Worm (Caenorhabditis elegans) whole organism, young adult: ENCODE results near the gene F31F7.2.

Source experiments
- B0019.2 ChIP-seq: fragments of 200-800 bp; sonication (Bioruptor generic); conservative IDR thresholded peaks from 2 replicates; pipeline ENCODE4 v1.3.6; 2022; ENCODE audit warnings: missing genetic modification reagents, missing genetic modification characterization, missing compliant biosample characterization
- B0035.1 ChIP-seq: sonication (generic microtip); optimal IDR thresholded peaks from 2 replicates; lab custom pipeline; 2016; ENCODE audit warnings: missing genetic modification characterization, mild to moderate bottlenecking, missing compliant biosample characterization, missing genotype, missing genetic modification reagents
- B0336.3 ChIP-seq: fragments of 200-800 bp; sonication (Bioruptor generic); IDR thresholded peaks from 2 replicates; pipeline ENCODE4 v1.3.6; 2022; ENCODE audit warnings: missing genetic modification characterization, missing compliant biosample characterization
- C06A6.2 ChIP-seq: fragments of 200-800 bp; sonication (Bioruptor generic); conservative IDR thresholded peaks from 2 replicates; pipeline ENCODE4 v1.3.6; 2022; ENCODE audit warnings: missing genetic modification characterization, missing compliant biosample characterization
- F23B12.7 ChIP-seq: sonication (generic microtip); optimal IDR thresholded peaks from 2 replicates; lab custom pipeline; 2017; ENCODE audit warnings: missing genetic modification characterization, mild to moderate bottlenecking, missing compliant biosample characterization, antibody characterized with exemption, moderate library complexity; ENCODE audit not compliant: insufficient read depth
- F49E8.2 ChIP-seq: sonication (generic microtip); optimal IDR thresholded peaks from 3 replicates; lab custom pipeline; 2017; ENCODE audit warnings: missing genetic modification characterization, mild to moderate bottlenecking, missing compliant biosample characterization, antibody characterized with exemption, moderate library complexity; ENCODE audit not compliant: insufficient read depth
- K11D2.4 ChIP-seq: fragments of 200-800 bp; sonication (Bioruptor generic); IDR thresholded peaks from 2 replicates; pipeline ENCODE4 v1.3.6; 2022; ENCODE audit warnings: missing genetic modification reagents, missing genetic modification characterization, missing compliant biosample characterization
- K12H6.12 ChIP-seq: fragments of 200-800 bp; sonication (Bioruptor generic); optimal IDR thresholded peaks from 2 replicates; lab custom pipeline; 2018; ENCODE audit warnings: mild to moderate bottlenecking, missing genetic modification characterization, missing compliant biosample characterization
- T26A5.8 ChIP-seq: sonication (generic microtip); optimal IDR thresholded peaks from 2 replicates; lab custom pipeline; 2016; ENCODE audit warnings: missing genetic modification characterization, missing compliant biosample characterization
- Y79H2A.3 ChIP-seq: fragments of 200-800 bp; sonication (Bioruptor generic); conservative IDR thresholded peaks from 2 replicates; pipeline ENCODE4 v1.3.6; 2022; ENCODE audit warnings: missing genetic modification reagents, missing genetic modification characterization, missing compliant biosample characterization
- ZK185.1 ChIP-seq: sonication (generic microtip); optimal IDR thresholded peaks from 2 replicates; lab custom pipeline; 2016; ENCODE audit warnings: mild to moderate bottlenecking, missing genetic modification characterization, missing compliant biosample characterization; ENCODE audit not compliant: poor library complexity, severe bottlenecking
- aptf-3 ChIP-seq: fragments of 200-800 bp; sonication (Bioruptor generic); IDR thresholded peaks from 2 replicates; pipeline ENCODE4 v1.3.6; 2022; ENCODE audit warnings: missing genetic modification characterization, missing compliant biosample characterization
- athp-1 ChIP-seq: sonication (generic microtip); optimal IDR thresholded peaks from 2 replicates; lab custom pipeline; 2017; ENCODE audit warnings: mild to moderate bottlenecking, missing genetic modification characterization, missing compliant biosample characterization
- attf-5 ChIP-seq: fragments of 200-800 bp; sonication (Bioruptor generic); optimal IDR thresholded peaks from 2 replicates; lab custom pipeline; 2018; ENCODE audit warnings: mild to moderate bottlenecking, missing genetic modification characterization, missing compliant biosample characterization
- cebp-1 ChIP-seq, 2 experiments: fragments of 200-800 bp in 1 of 2; sonication (Bioruptor generic) in 1 of 2; sonication (generic microtip) in 1 of 2; IDR thresholded peaks in 1 of 2; optimal IDR thresholded peaks in 1 of 2; 2 replicates each; pipeline versions ENCODE4 v1.3.6 to Lab custom; 2017 to 2022; ENCODE audit warnings: missing compliant biosample characterization in 2 of 2, missing genetic modification characterization in 2 of 2, mild to moderate bottlenecking in 1 of 2, missing genetic modification reagents in 1 of 2, moderate library complexity in 1 of 2
- ceh-58 ChIP-seq: fragments of 200-800 bp; sonication (Bioruptor generic); IDR thresholded peaks from 2 replicates; pipeline ENCODE4 v1.3.6; 2022; ENCODE audit warnings: missing genetic modification characterization, missing compliant biosample characterization
- ceh-79 ChIP-seq: sonication (generic microtip); optimal IDR thresholded peaks from 2 replicates; lab custom pipeline; 2017; ENCODE audit warnings: mild to moderate bottlenecking, missing genetic modification characterization, missing compliant biosample characterization
- chd-7 ChIP-seq: sonication (generic microtip); optimal IDR thresholded peaks from 2 replicates; lab custom pipeline; 2016; ENCODE audit warnings: mild to moderate bottlenecking, missing genetic modification characterization, moderate library complexity, missing compliant biosample characterization
- dpff-1 ChIP-seq: sonication (generic microtip); optimal IDR thresholded peaks from 2 replicates; lab custom pipeline; 2017; ENCODE audit warnings: mild to moderate bottlenecking, missing genetic modification characterization, missing compliant biosample characterization
- egl-18 ChIP-seq: fragments of 200-800 bp; sonication (Bioruptor generic); IDR thresholded peaks from 2 replicates; pipeline ENCODE4 v1.3.6; 2022; ENCODE audit warnings: missing genetic modification reagents, missing genetic modification characterization, missing compliant biosample characterization
- egl-44 ChIP-seq: fragments of 200-800 bp; sonication (Bioruptor generic); IDR thresholded peaks from 2 replicates; pipeline ENCODE4 v1.3.6; 2022; ENCODE audit warnings: missing genetic modification reagents, missing genetic modification characterization, missing compliant biosample characterization
- egrh-3 ChIP-seq: fragments of 200-800 bp; sonication (Bioruptor generic); IDR thresholded peaks from 2 replicates; pipeline ENCODE4 v1.3.6; 2022; ENCODE audit warnings: missing genetic modification reagents, missing genetic modification characterization, missing compliant biosample characterization
- gei-17 ChIP-seq: fragments of 200-800 bp; sonication (Bioruptor generic); optimal IDR thresholded peaks from 2 replicates; lab custom pipeline; 2018; ENCODE audit warnings: mild to moderate bottlenecking, missing genetic modification characterization, missing compliant biosample characterization
- him-1 ChIP-seq: sonication (generic microtip); optimal IDR thresholded peaks from 2 replicates; lab custom pipeline; 2016; ENCODE audit warnings: missing genotype, missing genetic modification reagents, missing genetic modification characterization, missing compliant biosample characterization
- hmg-1.2 ChIP-seq: fragments of 200-800 bp; sonication (Bioruptor generic); IDR thresholded peaks from 2 replicates; pipeline ENCODE4 v1.3.6; 2022; ENCODE audit warnings: missing genetic modification reagents, missing genetic modification characterization, missing compliant biosample characterization
- let-526 ChIP-seq: fragments of 200-800 bp; sonication (Bioruptor generic); IDR thresholded peaks from 2 replicates; pipeline ENCODE4 v1.3.6; 2022; ENCODE audit warnings: missing genetic modification reagents, missing genetic modification characterization, missing compliant biosample characterization
- lir-1 ChIP-seq: fragments of 200-800 bp; sonication (Bioruptor generic); conservative IDR thresholded peaks from 2 replicates; pipeline ENCODE4 v1.3.6; 2022; ENCODE audit warnings: missing genetic modification reagents, missing genetic modification characterization, missing compliant biosample characterization
- lsy-27 ChIP-seq: sonication (generic microtip); optimal IDR thresholded peaks from 2 replicates; lab custom pipeline; 2017; ENCODE audit warnings: missing genetic modification characterization, mild to moderate bottlenecking, missing compliant biosample characterization, antibody characterized with exemption, missing genotype, borderline replicate concordance; ENCODE audit not compliant: insufficient read depth
- madf-6 ChIP-seq: fragments of 200-800 bp; sonication (Bioruptor generic); IDR thresholded peaks from 2 replicates; pipeline ENCODE4 v1.3.6; 2022; ENCODE audit warnings: missing genetic modification reagents, missing genetic modification characterization, missing compliant biosample characterization
- madf-8 ChIP-seq: fragments of 200-800 bp; sonication (Bioruptor generic); conservative IDR thresholded peaks from 2 replicates; pipeline ENCODE4 v1.3.6; 2022; ENCODE audit warnings: missing genetic modification reagents, missing genetic modification characterization, missing compliant biosample characterization
- mcd-1 ChIP-seq: fragments of 200-800 bp; sonication (Bioruptor generic); IDR thresholded peaks from 2 replicates; pipeline ENCODE4 v1.3.6; 2022; ENCODE audit warnings: missing genetic modification reagents, missing genetic modification characterization, missing compliant biosample characterization
- mxl-1 ChIP-seq: sonication (generic microtip); optimal IDR thresholded peaks from 2 replicates; lab custom pipeline; 2016; ENCODE audit warnings: missing genetic modification characterization, missing compliant biosample characterization
- nhr-120 ChIP-seq: fragments of 200-800 bp; sonication (Bioruptor generic); IDR thresholded peaks from 2 replicates; pipeline ENCODE4 v1.3.6; 2022; ENCODE audit warnings: missing genetic modification characterization, missing compliant biosample characterization
- nhr-80 ChIP-seq: sonication (generic microtip); optimal IDR thresholded peaks from 2 replicates; lab custom pipeline; 2016; ENCODE audit warnings: missing genetic modification characterization, missing compliant biosample characterization
- pbrm-1 ChIP-seq: fragments of 200-800 bp; sonication (Bioruptor generic); IDR thresholded peaks from 2 replicates; pipeline ENCODE4 v1.3.6; 2022; ENCODE audit warnings: missing genetic modification reagents, missing genetic modification characterization, missing compliant biosample characterization
- pha-4 ChIP-seq: fragments of 150-350 bp; sonication (generic microtip); optimal IDR thresholded peaks from 2 replicates; lab custom pipeline; 2014; ENCODE audit warnings: missing biosample characterization, missing genetic modification reagents, missing genetic modification characterization
- rcor-1 ChIP-seq: fragments of 200-800 bp; sonication (Bioruptor generic); IDR thresholded peaks from 2 replicates; pipeline ENCODE4 v1.3.6; 2022; ENCODE audit warnings: missing genetic modification reagents, missing genetic modification characterization, missing compliant biosample characterization
- sea-2 ChIP-seq: fragments of 200-800 bp; sonication (Bioruptor generic); IDR thresholded peaks from 2 replicates; pipeline ENCODE4 v1.3.6; 2022; ENCODE audit warnings: missing genetic modification characterization, missing compliant biosample characterization
- snpc-3.4 ChIP-seq: sonication (generic microtip); optimal IDR thresholded peaks from 2 replicates; lab custom pipeline; 2017; ENCODE audit warnings: missing genetic modification characterization, mild to moderate bottlenecking, missing compliant biosample characterization, antibody characterized with exemption, moderate library complexity, missing genotype, missing genetic modification reagents
- somi-1 ChIP-seq: fragments of 200-800 bp; sonication (Bioruptor generic); optimal IDR thresholded peaks from 2 replicates; lab custom pipeline; 2018; ENCODE audit warnings: mild to moderate bottlenecking, missing genetic modification characterization, missing compliant biosample characterization
- sptf-2 ChIP-seq: fragments of 200-800 bp; sonication (Bioruptor generic); optimal IDR thresholded peaks from 2 replicates; lab custom pipeline; 2018; ENCODE audit warnings: mild to moderate bottlenecking, missing genetic modification characterization, missing compliant biosample characterization
- tbp1 ChIP-seq: fragments of 200-800 bp; sonication (Bioruptor generic); optimal IDR thresholded peaks from 2 replicates; lab custom pipeline; 2018; ENCODE audit warnings: mild to moderate bottlenecking, missing genetic modification characterization, missing compliant biosample characterization
- tlf-1 ChIP-seq: fragments of 200-800 bp; sonication (Bioruptor generic); optimal IDR thresholded peaks from 2 replicates; lab custom pipeline; 2018; ENCODE audit warnings: mild to moderate bottlenecking, missing genetic modification characterization, missing compliant biosample characterization
- zim-3 ChIP-seq: sonication (generic microtip); optimal IDR thresholded peaks from 2 replicates; lab custom pipeline; 2017; ENCODE audit warnings: mild to moderate bottlenecking, missing genetic modification characterization, moderate library complexity, missing compliant biosample characterization
- ztf-28 ChIP-seq: fragments of 200-800 bp; sonication (Bioruptor generic); IDR thresholded peaks from 2 replicates; pipeline ENCODE4 v1.3.6; 2022; ENCODE audit warnings: missing genetic modification reagents, missing genetic modification characterization, missing compliant biosample characterization
- ztf-6 ChIP-seq: fragments of 200-800 bp; sonication (Bioruptor generic); IDR thresholded peaks from 2 replicates; pipeline ENCODE4 v1.3.6; 2022; ENCODE audit warnings: missing genetic modification reagents, missing genetic modification characterization, missing compliant biosample characterization

Gene F31F7.2

DNA sequence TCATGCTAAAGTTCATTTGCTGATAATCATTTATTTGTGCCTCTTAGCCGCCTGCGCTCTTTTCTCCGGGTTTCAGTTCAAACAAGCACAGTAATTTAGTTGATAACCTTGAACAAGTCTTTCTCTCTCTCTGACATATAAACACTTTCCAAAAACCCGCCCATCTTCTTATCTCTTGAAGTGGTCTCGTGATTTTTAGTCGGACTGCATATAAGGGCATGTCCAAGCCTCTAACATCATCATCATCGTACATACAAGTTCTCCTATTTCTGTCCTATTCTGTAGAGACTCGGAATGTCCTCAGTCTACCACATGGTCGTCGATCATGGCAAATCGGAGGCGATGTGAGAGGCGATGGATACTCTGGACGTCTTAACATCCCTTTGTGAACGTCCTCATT, 5.6 kb downstream of the F31F7.2 start, which contains the start of gene F31F7.1 (continued):
- TF ChIP-seq dpff-1 (no peak), pha-4 (no peak), let-526 (GFP tag; lab: Robert Waterston, UW) (no peak), Y79H2A.3 (GFP tag; lab: Robert Waterston, UW) (no peak), K12H6.12 (tag; lab: Kevin White, UChicago) (no peak), egl-44 (GFP tag; lab: Robert Waterston, UW) (0 out of 2 replicates have a peak, but pooled peaks have one; percentile 40), athp-1 (tag; lab: Kevin White, UChicago) (no peak), egl-18 (GFP tag; lab: Robert Waterston, UW) (no peak), K11D2.4 (no peak), madf-8 (no peak), gei-17 (GFP tag; lab: Kevin White, UChicago) (no peak), F23B12.7 (no peak), F49E8.2 (tag; lab: Kevin White, UChicago) (no peak), egrh-3 (GFP tag; lab: Robert Waterston, UW) (no peak), rcor-1 (GFP tag; lab: Robert Waterston, UW) (no peak), B0019.2 (GFP tag; lab: Robert Waterston, UW) (no peak), lir-1 (no peak)

ce11 chrV:6277178-6277834, 6.7 kb downstream of the F31F7.2 start:
- TF ChIP-seq C06A6.2 (GFP tag; lab: Robert Waterston, UW) (no peak), K12H6.12 (tag; lab: Kevin White, UChicago) (no peak), ZK185.1 (tag; lab: Kevin White, UChicago) (peak; percentile 47), hmg-1.2 (GFP tag; lab: Robert Waterston, UW) (peak; percentile 5; the same call in 1 of the 2 replicates), sptf-2 (GFP tag; lab: Kevin White, UChicago) (no peak), zim-3 (peak; percentile 35), B0035.1 (no peak), snpc-3.4 (tag; lab: Kevin White, UChicago) (no peak), attf-5 (GFP tag; lab: Kevin White, UChicago) (no peak), nhr-80 (tag; lab: Kevin White, UChicago) (no peak), F23B12.7 (no peak), let-526 (GFP tag; lab: Robert Waterston, UW) (no peak), nhr-120 (GFP tag; lab: Robert Waterston, UW) (no peak), chd-7 (tag; lab: Kevin White, UChicago) (no peak), tlf-1 (GFP tag; lab: Kevin White, UChicago) (no peak), madf-6 (GFP tag; lab: Robert Waterston, UW) (no peak), tbp1 (GFP tag; lab: Kevin White, UChicago) (no peak), ceh-58 (GFP tag; lab: Robert Waterston, UW) (no peak), mxl-1 (tag; lab: Kevin White, UChicago) (no peak), ztf-6 (GFP tag; lab: Robert Waterston, UW) (no peak), somi-1 (GFP tag; lab: Kevin White, UChicago) (no peak), mcd-1 (GFP tag; lab: Robert Waterston, UW) (no peak), B0336.3 (GFP tag; lab: Robert Waterston, UW) (0 out of 2 replicates have a peak, but pooled peaks have one; percentile 3), ztf-28 (GFP tag; lab: Robert Waterston, UW) (no peak), T26A5.8 (tag; lab: Kevin White, UChicago) (no peak), athp-1 (tag; lab: Kevin White, UChicago) (no peak), cebp-1 (GFP tag; IDR thresholded peaks at IDR 0.05; lab: Robert Waterston, UW) (no peak), cebp-1 (tag; optimal IDR thresholded peaks at IDR 0.05; lab: Kevin White, UChicago) (peak; percentile 30), lsy-27 (tag; lab: Kevin White, UChicago) (no peak), gei-17 (GFP tag; lab: Kevin White, UChicago) (no peak), sea-2 (GFP tag; lab: Robert Waterston, UW) (no peak), aptf-3 (GFP tag; lab: Robert Waterston, UW) (0 out of 2 replicates have a peak, but pooled peaks have one; percentile 37), ceh-79 (no peak), him-1 (tag; lab: Kevin White, UChicago) (no peak), pbrm-1 (GFP tag; lab: Robert Waterston, UW) (no peak)
